Fruit fly (Drosophila melanogaster): ENCODE results near the gene CG34284.

dm6 chr3R:18928918-18929705 is 26.4 kb upstream of the CG34284 start, which contains the start of gene CG42613:
- TF ChIP-seq Sin3A (optimal IDR thresholded peaks at IDR 0.05), result no peak
- no peak for TF ChIP-seq psq (optimal IDR thresholded peaks at IDR 0.05)

Data from Kc167 (cell line).